Fruit fly (Drosophila melanogaster): Measurements from ENCODE around the gene CG9356.

Gene CG9356

DNA sequence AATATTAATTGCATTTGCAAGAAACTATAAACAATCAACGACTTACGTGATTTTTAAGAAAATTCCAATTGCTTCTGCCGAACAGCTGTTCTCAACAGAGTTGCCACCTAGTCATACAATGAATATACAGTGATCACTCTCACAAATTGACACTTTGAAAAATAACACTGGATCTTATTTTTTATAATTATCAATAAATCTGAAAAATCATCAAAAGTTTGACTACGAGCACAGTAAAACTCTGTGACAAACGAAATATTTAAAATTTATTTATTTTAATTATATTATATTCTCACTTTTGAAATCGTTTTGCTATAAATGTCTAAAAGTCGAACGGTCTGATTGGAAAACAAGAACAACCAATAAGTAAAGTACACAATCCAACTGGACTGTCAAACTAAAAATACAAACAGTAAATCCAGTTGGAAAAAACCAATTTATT lies 4.1 kb downstream of the CG9356 start, which contains the start of gene CG34117 (continued):
- TF ChIP-seq CG1603 (tag; optimal IDR thresholded peaks at IDR 0.05): peak; percentile 66
- peak; percentile 64 for TF ChIP-seq CG18619 (GFP tag; optimal IDR thresholded peaks at IDR 0.05)
- peak; percentile 67 for TF ChIP-seq Hand (GFP tag; optimal IDR thresholded peaks at IDR 0.05)
- peak; percentile 59; the same call in 2 of the 3 replicates for TF ChIP-seq CG11093 (GFP tag; IDR thresholded peaks at IDR 0.05)
- peak; percentile 67; the same call in 3 of the 4 replicates for TF ChIP-seq Gug (GFP tag; IDR thresholded peaks at IDR 0.05)
- 0 out of 3 replicates have a peak, but pooled peaks have one; percentile 16 for TF ChIP-seq sr (GFP tag; IDR thresholded peaks at IDR 0.05)
- peak; percentile 87 for TF ChIP-seq ind (GFP tag; optimal IDR thresholded peaks at IDR 0.05)
- no peak for TF ChIP-seq mld (GFP tag; IDR thresholded peaks at IDR 0.05; ENCODE audit: partially characterized antibody)
- TF ChIP-seq lab (GFP tag; optimal IDR thresholded peaks at IDR 0.05): peak; percentile 86
- TF ChIP-seq phol (tag; optimal IDR thresholded peaks at IDR 0.05): peak; percentile 75
- peak; percentile 85 for TF ChIP-seq Dek (tag; optimal IDR thresholded peaks at IDR 0.05)
- no peak for TF ChIP-seq Dfd (GFP tag; optimal IDR thresholded peaks at IDR 0.05)
- no peak for TF ChIP-seq TFAM (GFP tag; optimal IDR thresholded peaks at IDR 0.05)
- peak; percentile 17 for TF ChIP-seq slp2 (GFP tag; optimal IDR thresholded peaks at IDR 0.05)
- TF ChIP-seq HLHmδ (GFP tag; optimal IDR thresholded peaks at IDR 0.05): no peak
- TF ChIP-seq CG2120 (GFP tag; optimal IDR thresholded peaks at IDR 0.05): peak; percentile 87
- peak; percentile 56 for TF ChIP-seq CG13287 (GFP tag; IDR thresholded peaks at IDR 0.05; ENCODE audit: partially characterized antibody)
- TF ChIP-seq CG17612 (GFP tag; IDR thresholded peaks at IDR 0.05): peak; percentile 5; the same call in 1 of the 2 replicates
- TF ChIP-seq ERR (GFP tag; optimal IDR thresholded peaks at IDR 0.05): peak; percentile 16
- TF ChIP-seq Camta (GFP tag; optimal IDR thresholded peaks at IDR 0.05): peak; percentile 46
- TF ChIP-seq nom (GFP tag; optimal IDR thresholded peaks at IDR 0.05): peak; percentile 39
- TF ChIP-seq gem (tag; optimal IDR thresholded peaks at IDR 0.05): peak; percentile 90
- no peak for TF ChIP-seq prd (optimal IDR thresholded peaks at IDR 0.05)
- peak; percentile 90 for TF ChIP-seq prd (GFP tag; IDR thresholded peaks at IDR 0.05)
- TF ChIP-seq D19A (tag; optimal IDR thresholded peaks at IDR 0.05): peak; percentile 78
- peak; percentile 58 for TF ChIP-seq Rx (GFP tag; IDR thresholded peaks at IDR 0.05)
- TF ChIP-seq jumu (GFP tag; optimal IDR thresholded peaks at IDR 0.05): peak; percentile 25
- TF ChIP-seq BtbVII (GFP tag; optimal IDR thresholded peaks at IDR 0.05): peak; percentile 75
- TF ChIP-seq CG13296 (GFP tag; optimal IDR thresholded peaks at IDR 0.05): peak; percentile 79
- no peak for TF ChIP-seq Dip2 (GFP tag; IDR thresholded peaks at IDR 0.05)
- no peak for TF ChIP-seq CG9797 (GFP tag; optimal IDR thresholded peaks at IDR 0.05)
- TF ChIP-seq klu (GFP tag; IDR thresholded peaks at IDR 0.05): peak; percentile 67
- TF ChIP-seq Nf-YC (tag; optimal IDR thresholded peaks at IDR 0.05): peak; percentile 75
- no peak; the same call in 1 of the 2 replicates for TF ChIP-seq ro (GFP tag; IDR thresholded peaks at IDR 0.05)
- TF ChIP-seq crc (GFP tag; optimal IDR thresholded peaks at IDR 0.05): peak; percentile 21
- TF ChIP-seq Six4 (GFP tag; optimal IDR thresholded peaks at IDR 0.05): peak; percentile 69
- TF ChIP-seq GATAe (GFP tag; conservative IDR thresholded peaks at IDR 0.05): no peak
- peak; percentile 84 for TF ChIP-seq CG12659 (GFP tag; optimal IDR thresholded peaks at IDR 0.05)
- TF ChIP-seq Nf-YB (GFP tag; optimal IDR thresholded peaks at IDR 0.05): peak; percentile 57
- peak; percentile 16 for TF ChIP-seq BEAF-32 (GFP tag; optimal IDR thresholded peaks at IDR 0.05)
- no peak for TF ChIP-seq chinmo (GFP tag; IDR thresholded peaks at IDR 0.05; ENCODE audit: partially characterized antibody)
- TF ChIP-seq CG8089 (GFP tag; optimal IDR thresholded peaks at IDR 0.05): peak; percentile 34
- peak; percentile 78 for TF ChIP-seq CG10147 (GFP tag; optimal IDR thresholded peaks at IDR 0.05)
- TF ChIP-seq exex (tag; optimal IDR thresholded peaks at IDR 0.05): peak; percentile 59
- TF ChIP-seq Usf (GFP tag; optimal IDR thresholded peaks at IDR 0.05): peak; percentile 18
- TF ChIP-seq fd102C (GFP tag; optimal IDR thresholded peaks at IDR 0.05): peak; percentile 68
- TF ChIP-seq CG18476 (GFP tag; optimal IDR thresholded peaks at IDR 0.05): peak; percentile 80
- no peak for TF ChIP-seq D (optimal IDR thresholded peaks at IDR 0.05)
- peak; percentile 55 for TF ChIP-seq D (GFP tag; optimal IDR thresholded peaks at IDR 0.05)
- TF ChIP-seq CG18011 (GFP tag; optimal IDR thresholded peaks at IDR 0.05): peak; percentile 32

Measured in whole organism, embryonic.